Worm (Caenorhabditis elegans) whole organism, L4 larva: ENCODE measurements around the gene gsto-2.

Experiments used
- D1046.2 ChIP-seq: fragments of 200-800 bp; sonication (Bioruptor generic); IDR thresholded peaks from 2 replicates; pipeline ENCODE4 v1.3.6; 2022; ENCODE audit warnings: missing genetic modification characterization, missing compliant biosample characterization
- F37D6.2 ChIP-seq: sonication (generic microtip); optimal IDR thresholded peaks from 2 replicates; lab custom pipeline; 2016; ENCODE audit warnings: mild to moderate bottlenecking, missing genetic modification characterization, missing compliant biosample characterization
- F44E2.7 ChIP-seq: fragments of 200-800 bp; sonication (Bioruptor generic); IDR thresholded peaks from 2 replicates; pipeline ENCODE4 v2.1.2; 2022; ENCODE audit warnings: missing genetic modification characterization, missing compliant biosample characterization
- F49E8.2 ChIP-seq: sonication (generic microtip); optimal IDR thresholded peaks from 2 replicates; lab custom pipeline; 2016; ENCODE audit warnings: missing compliant biosample characterization, mild to moderate bottlenecking, missing genetic modification characterization, borderline replicate concordance
- T26A8.4 ChIP-seq: fragments of 200-800 bp; sonication (Bioruptor generic); IDR thresholded peaks from 2 replicates; pipeline ENCODE4 v1.3.6; 2022; ENCODE audit warnings: missing genetic modification characterization, missing compliant biosample characterization
- Y48G9A.11 ChIP-seq: fragments of 200-800 bp; sonication (Bioruptor generic); IDR thresholded peaks from 2 replicates; pipeline ENCODE4 v1.3.6; 2022; ENCODE audit warnings: missing genetic modification reagents, missing genetic modification characterization, missing compliant biosample characterization
- ZK337.2 ChIP-seq: fragments of 200-800 bp; sonication (Bioruptor generic); IDR thresholded peaks from 2 replicates; pipeline ENCODE4 v1.3.6; 2022; ENCODE audit warnings: missing genetic modification reagents, missing genetic modification characterization, missing compliant biosample characterization
- aha-1 ChIP-seq: fragments of 150-350 bp; peaks from one replicate; lab custom pipeline; 2014; ENCODE audit warnings: missing biosample characterization, missing genetic modification characterization
- attf-4 ChIP-seq: sonication (generic microtip); optimal IDR thresholded peaks from 3 replicates; lab custom pipeline; 2017; ENCODE audit warnings: missing biosample characterization, missing genetic modification characterization
- ceh-32 ChIP-seq: sonication (generic microtip); optimal IDR thresholded peaks from 2 replicates; lab custom pipeline; 2016; ENCODE audit warnings: mild to moderate bottlenecking, missing genetic modification characterization, missing compliant biosample characterization; ENCODE audit not compliant: poor library complexity
- ces-1 ChIP-seq: fragments of 150-350 bp; sonication (generic microtip); optimal IDR thresholded peaks from 4 replicates; lab custom pipeline; 2014; ENCODE audit warnings: missing biosample characterization, missing genetic modification reagents, missing genetic modification characterization
- daf-12 ChIP-seq: fragments of 150-350 bp; optimal IDR thresholded peaks from 2 replicates; lab custom pipeline; 2014; ENCODE audit warnings: missing biosample characterization, missing genetic modification reagents, missing genetic modification characterization
- daf-16 ChIP-seq, 3 experiments: sonication (generic microtip); optimal IDR thresholded peaks; 2 replicates each; lab custom pipeline; 2016 to 2017; ENCODE audit warnings: missing genetic modification characterization in 3 of 3, missing genetic modification reagents in 3 of 3, mild to moderate bottlenecking in 2 of 3, missing compliant biosample characterization in 2 of 3, missing biosample characterization in 1 of 3, moderate library complexity in 1 of 3
- dmd-9 ChIP-seq: fragments of 200-800 bp; sonication (Bioruptor generic); IDR thresholded peaks from 2 replicates; pipeline ENCODE4 v1.3.6; 2022; ENCODE audit warnings: missing genetic modification reagents, missing genetic modification characterization, missing compliant biosample characterization
- duxl-1 ChIP-seq: sonication (generic microtip); optimal IDR thresholded peaks from 2 replicates; lab custom pipeline; 2016; ENCODE audit warnings: mild to moderate bottlenecking, missing genetic modification characterization, moderate library complexity, missing compliant biosample characterization; ENCODE audit not compliant: poor library complexity
- dve-1 ChIP-seq: sonication (generic microtip); optimal IDR thresholded peaks from 2 replicates; lab custom pipeline; 2017; ENCODE audit warnings: antibody characterized with exemption, mild to moderate bottlenecking, missing genetic modification characterization, missing compliant biosample characterization; ENCODE audit not compliant: insufficient read depth
- fos-1 ChIP-seq: fragments of 150-350 bp; optimal IDR thresholded peaks from 2 replicates; lab custom pipeline; 2014; ENCODE audit warnings: missing biosample characterization, missing genetic modification characterization
- gei-8 ChIP-seq: fragments of 200-800 bp; sonication (Bioruptor generic); optimal IDR thresholded peaks from 2 replicates; lab custom pipeline; 2018; ENCODE audit warnings: mild to moderate bottlenecking, missing genetic modification characterization, missing compliant biosample characterization
- hlh-11 ChIP-seq: fragments of 200-800 bp; sonication (Bioruptor generic); optimal IDR thresholded peaks from 2 replicates; lab custom pipeline; 2018; ENCODE audit warnings: mild to moderate bottlenecking, missing genetic modification characterization, missing compliant biosample characterization
- hmg-1.1 ChIP-seq: fragments of 200-800 bp; sonication (Bioruptor generic); IDR thresholded peaks from 2 replicates; pipeline ENCODE4 v1.3.6; 2022; ENCODE audit warnings: missing genetic modification reagents, missing genetic modification characterization, missing compliant biosample characterization
- lin-13 ChIP-seq: fragments of 150-350 bp; optimal IDR thresholded peaks from 2 replicates; lab custom pipeline; 2014; ENCODE audit warnings: missing biosample characterization, missing genetic modification reagents, missing genetic modification characterization
- lin-38 ChIP-seq: fragments of 200-800 bp; sonication (Bioruptor generic); IDR thresholded peaks from 2 replicates; pipeline ENCODE4 v1.3.6; 2022; ENCODE audit warnings: missing genetic modification reagents, missing genetic modification characterization, missing compliant biosample characterization
- lin-39 ChIP-seq: fragments of 150-350 bp; optimal IDR thresholded peaks from 2 replicates; lab custom pipeline; 2014; ENCODE audit warnings: missing biosample characterization, missing genetic modification reagents, missing genetic modification characterization
- madf-5 ChIP-seq, 2 experiments: fragments of 200-800 bp; sonication (Bioruptor generic); IDR thresholded peaks; 2 replicates each; pipeline ENCODE4 v1.3.6; 2022; ENCODE audit warnings: missing compliant biosample characterization in 2 of 2, missing genetic modification characterization in 2 of 2
- mep-1 ChIP-seq: fragments of 150-350 bp; sonication (generic microtip); optimal IDR thresholded peaks from 3 replicates; lab custom pipeline; 2014; ENCODE audit warnings: missing biosample characterization, missing genetic modification characterization
- mes-2 ChIP-seq: sonication (generic microtip); optimal IDR thresholded peaks from 2 replicates; lab custom pipeline; 2016; ENCODE audit warnings: missing genotype, mild to moderate bottlenecking, missing genetic modification characterization, missing compliant biosample characterization; ENCODE audit not compliant: poor library complexity, severe bottlenecking
- mxl-2 ChIP-seq: fragments of 200-800 bp; sonication (Bioruptor generic); conservative IDR thresholded peaks from 2 replicates; pipeline ENCODE4 v1.3.6; 2022; ENCODE audit warnings: missing genetic modification reagents, missing genetic modification characterization, missing compliant biosample characterization
- nhr-10 ChIP-seq: fragments of 150-350 bp; optimal IDR thresholded peaks from 2 replicates; lab custom pipeline; 2014; ENCODE audit warnings: missing biosample characterization, missing genetic modification characterization
- nhr-102 ChIP-seq: sonication (generic microtip); optimal IDR thresholded peaks from 2 replicates; lab custom pipeline; 2016; ENCODE audit warnings: mild to moderate bottlenecking, missing genetic modification characterization, moderate library complexity, missing compliant biosample characterization
- nhr-11 ChIP-seq: fragments of 150-350 bp; optimal IDR thresholded peaks from 2 replicates; lab custom pipeline; 2014; ENCODE audit warnings: missing biosample characterization, missing genetic modification characterization
- nhr-25 ChIP-seq: sonication (generic microtip); optimal IDR thresholded peaks from 2 replicates; lab custom pipeline; 2017; ENCODE audit warnings: missing genetic modification characterization, mild to moderate bottlenecking, missing compliant biosample characterization, antibody characterized with exemption, moderate library complexity, borderline replicate concordance; ENCODE audit not compliant: insufficient read depth
- nhr-28 ChIP-seq: fragments of 150-350 bp; optimal IDR thresholded peaks from 2 replicates; lab custom pipeline; 2014; ENCODE audit warnings: missing biosample characterization, missing genetic modification characterization
- nhr-76 ChIP-seq: fragments of 150-350 bp; optimal IDR thresholded peaks from 2 replicates; lab custom pipeline; 2014; ENCODE audit warnings: missing biosample characterization, missing genetic modification characterization
- pha-4 ChIP-seq, 2 experiments: fragments of 150-350 bp in 1 of 2; fragments of 200-800 bp in 1 of 2; sonication (Bioruptor generic) in 1 of 2; IDR thresholded peaks in 1 of 2; optimal IDR thresholded peaks in 1 of 2; 2 replicates each; pipeline versions ENCODE4 v1.3.6 to Lab custom; 2014 to 2022; ENCODE audit warnings: missing genetic modification characterization in 2 of 2, missing genetic modification reagents in 2 of 2, missing biosample characterization in 1 of 2, missing compliant biosample characterization in 1 of 2
- pqm-1 ChIP-seq: sonication (generic microtip); optimal IDR thresholded peaks from 2 replicates; lab custom pipeline; 2017; ENCODE audit warnings: missing biosample characterization, missing genetic modification characterization
- rbr-2 ChIP-seq: sonication (generic microtip); optimal IDR thresholded peaks from 2 replicates; lab custom pipeline; 2016; ENCODE audit warnings: missing genotype, missing genetic modification characterization, missing compliant biosample characterization
- saeg-2 ChIP-seq: fragments of 200-800 bp; sonication (Bioruptor generic); IDR thresholded peaks from 2 replicates; pipeline ENCODE4 v1.3.6; 2022; ENCODE audit warnings: missing genetic modification reagents, missing genetic modification characterization, missing compliant biosample characterization
- set-16 ChIP-seq: fragments of 200-800 bp; sonication (Bioruptor generic); IDR thresholded peaks from 2 replicates; pipeline ENCODE4 v1.3.6; 2022; ENCODE audit warnings: missing genetic modification reagents, missing genetic modification characterization, missing compliant biosample characterization
- unc-62 ChIP-seq, 3 experiments: fragments of 150-350 bp in 1 of 3; sonication (generic microtip); optimal IDR thresholded peaks in 2 of 3; peaks in 1 of 3; 1 replicate in 1 of 3; 2 replicates in 2 of 3; lab custom pipeline; 2014 to 2017; ENCODE audit warnings: missing biosample characterization in 3 of 3, missing genetic modification characterization in 3 of 3, missing genetic modification reagents in 3 of 3, missing genotype in 1 of 3
- vab-7 ChIP-seq: fragments of 200-800 bp; sonication (Bioruptor generic); IDR thresholded peaks from 2 replicates; pipeline ENCODE4 v1.3.6; 2022; ENCODE audit warnings: missing genetic modification reagents, missing genetic modification characterization, missing compliant biosample characterization
- zfp-2 ChIP-seq: sonication (generic microtip); optimal IDR thresholded peaks from 2 replicates; lab custom pipeline; 2016; ENCODE audit warnings: mild to moderate bottlenecking, missing genetic modification characterization, missing compliant biosample characterization

Gene gsto-2

DNA sequence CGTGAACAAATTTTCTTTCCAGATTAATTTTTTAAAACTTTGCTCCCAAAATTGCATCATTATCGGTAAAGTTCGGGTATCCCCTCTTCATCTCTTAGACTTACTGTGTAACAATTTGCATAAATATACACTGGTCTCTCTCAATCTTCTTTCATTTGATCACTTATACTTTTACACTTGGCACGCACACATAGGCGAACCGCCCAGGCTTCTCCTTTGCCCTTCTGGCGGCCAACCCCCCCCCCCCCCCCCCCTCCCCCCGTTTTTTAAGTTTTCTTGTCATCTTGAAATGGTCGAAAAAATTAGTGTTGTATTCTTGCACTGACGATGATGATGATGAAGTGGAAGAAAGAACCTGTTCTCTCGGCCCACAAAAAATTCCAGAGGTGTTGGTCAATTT is 15.7 kb downstream of the gsto-2 start:
- TF ChIP-seq daf-16 (GFP tag; optimal IDR thresholded peaks at IDR 0.05; lab: Kevin White, UChicago) (no peak), daf-16 (tag; optimal IDR thresholded peaks at IDR 0.05; lab: Kevin White, UChicago) (no peak), set-16 (GFP tag; lab: Robert Waterston, UW) (peak; percentile 83; the same call in 1 of the 2 replicates)

DNA sequence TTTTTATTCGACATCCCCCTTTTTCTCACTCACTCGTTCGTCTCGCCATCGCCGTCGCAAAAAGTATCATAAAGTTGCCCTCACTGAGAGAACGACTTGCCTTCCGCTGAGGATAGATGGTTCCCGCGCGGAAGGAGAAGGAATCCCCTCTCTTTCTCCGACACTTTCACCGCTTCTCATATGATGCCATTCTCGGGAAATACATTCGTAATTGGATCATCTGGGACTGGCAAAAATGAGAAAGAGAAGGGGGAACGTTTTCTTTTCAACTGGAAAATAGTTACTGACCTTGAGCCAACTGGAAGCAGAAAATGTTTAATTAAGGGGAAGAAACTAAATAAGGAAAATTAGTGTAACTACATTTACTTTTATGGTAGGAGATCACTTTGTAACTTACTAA is 17.3 kb downstream of the gsto-2 start:
- TF ChIP-seq saeg-2 (GFP tag; lab: Robert Waterston, UW) = no peak
- TF ChIP-seq ceh-32 (tag; lab: Kevin White, UChicago) = no peak
- TF ChIP-seq ZK337.2 (GFP tag; lab: Robert Waterston, UW) = 0 out of 2 replicates have a peak, but pooled peaks have one; percentile 18
- TF ChIP-seq hlh-11 (tag; lab: Kevin White, UChicago) = peak; percentile 13

DNA sequence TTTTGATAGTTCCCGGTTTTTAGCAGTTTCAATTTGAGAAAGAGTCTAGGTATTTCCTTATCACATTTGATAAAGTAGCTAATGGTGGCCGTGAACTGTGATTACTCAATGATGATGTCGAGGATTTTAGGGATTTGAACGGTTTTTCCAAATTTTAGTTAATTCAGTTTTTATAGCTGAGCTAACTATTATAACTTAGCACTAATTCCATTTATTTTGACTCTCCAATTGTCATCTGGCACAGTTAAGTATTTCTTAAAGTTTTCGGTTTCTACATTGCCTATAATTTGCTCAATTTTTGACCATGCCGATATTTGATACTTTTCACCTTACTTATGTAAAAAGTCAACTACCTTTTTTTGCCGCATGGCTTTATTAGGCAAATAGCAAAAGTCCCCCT is 18.7 kb downstream of the gsto-2 start:
- no peak for TF ChIP-seq daf-16 (GFP tag; optimal IDR thresholded peaks at IDR 0.05; lab: Kevin White, UChicago)
- TF ChIP-seq daf-16 (tag; optimal IDR thresholded peaks at IDR 0.05; lab: Kevin White, UChicago) = no peak
- peak in 1 of 2 experiments; percentile 90 for TF ChIP-seq unc-62 (GFP tag; optimal IDR thresholded peaks at IDR 0.05 in 1 of 2; lab: Kevin White, UChicago)
- TF ChIP-seq unc-62 (tag; optimal IDR thresholded peaks at IDR 0.05; lab: Kevin White, UChicago) = no peak

DNA sequence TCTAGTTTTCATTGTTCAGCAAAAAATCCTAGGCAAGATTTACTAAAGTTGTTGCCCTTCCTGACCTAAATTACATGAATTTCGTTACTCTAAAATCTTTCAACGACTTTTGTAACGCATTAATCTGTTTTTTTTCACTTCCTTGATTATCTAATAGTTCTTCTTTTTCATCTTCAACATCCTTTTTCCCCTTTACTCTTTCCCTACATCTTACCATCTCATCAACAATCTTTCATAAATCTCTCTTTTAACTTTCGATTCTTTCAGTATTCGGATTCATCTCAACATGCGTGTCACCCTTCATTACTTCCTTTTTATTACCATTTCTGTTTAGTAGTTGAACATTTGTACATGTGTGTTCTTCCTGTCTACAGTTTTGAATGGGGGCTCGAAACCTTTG is 19.3 kb downstream of the gsto-2 start:
- no peak for TF ChIP-seq duxl-1 (tag; lab: Kevin White, UChicago)
- TF ChIP-seq mxl-2 = no peak
- no peak for TF ChIP-seq lin-13 (GFP tag; lab: Kevin White, UChicago)
- no peak for TF ChIP-seq attf-4 (tag; lab: Kevin White, UChicago)
- TF ChIP-seq zfp-2 (tag; lab: Kevin White, UChicago) = no peak
- no peak for TF ChIP-seq nhr-76 (tag; lab: Kevin White, UChicago)
- TF ChIP-seq set-16 (GFP tag; lab: Robert Waterston, UW) = no peak
- no peak for TF ChIP-seq madf-5 (GFP tag; IDR thresholded peaks at IDR 0.05; lab: Robert Waterston, UW)
- no peak for TF ChIP-seq F44E2.7 (GFP tag; lab: Robert Waterston, UW)
- TF ChIP-seq pha-4 (GFP tag; IDR thresholded peaks at IDR 0.05; lab: Robert Waterston, UW) = no peak
- no peak for TF ChIP-seq pha-4 (tag; optimal IDR thresholded peaks at IDR 0.05; lab: Kevin White, UChicago)
- no peak for TF ChIP-seq nhr-102 (tag; lab: Kevin White, UChicago)
- TF ChIP-seq mes-2 (tag; lab: Kevin White, UChicago) = no peak
- TF ChIP-seq nhr-10 = no peak
- TF ChIP-seq nhr-11 (tag; lab: Kevin White, UChicago) = no peak
- no peak for TF ChIP-seq D1046.2
- no peak for TF ChIP-seq Y48G9A.11 (GFP tag; lab: Robert Waterston, UW)
- no peak for TF ChIP-seq gei-8 (GFP tag; lab: Kevin White, UChicago)
- TF ChIP-seq F49E8.2 (tag; lab: Kevin White, UChicago) = no peak
- TF ChIP-seq fos-1 = no peak
- TF ChIP-seq T26A8.4 (GFP tag; lab: Robert Waterston, UW) = no peak

DNA sequence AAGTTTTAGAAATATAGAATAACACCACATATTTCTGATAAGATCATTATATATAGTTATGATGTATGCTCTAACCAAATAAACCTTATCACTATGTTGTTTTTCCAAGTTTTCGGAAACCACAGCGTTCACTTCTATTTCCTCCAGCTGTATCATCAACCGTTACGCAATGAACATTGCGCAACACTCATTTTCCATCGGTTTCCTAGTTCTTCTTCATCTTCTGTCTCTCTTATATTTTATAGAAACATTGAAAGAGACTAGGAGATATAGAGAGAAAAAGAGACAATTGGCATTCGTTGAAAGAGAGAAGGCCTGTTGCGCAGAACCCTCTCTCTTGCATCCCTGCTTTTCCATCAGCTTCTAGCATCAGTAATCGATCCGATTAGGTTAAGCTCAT is 19.7 kb downstream of the gsto-2 start:
- TF ChIP-seq nhr-25 (tag; lab: Kevin White, UChicago) = no peak
- TF ChIP-seq nhr-28 = peak; percentile 18
- TF ChIP-seq T26A8.4 (GFP tag; lab: Robert Waterston, UW) = no peak
- no peak for TF ChIP-seq nhr-76 (tag; lab: Kevin White, UChicago)
- TF ChIP-seq daf-12 (tag; lab: Kevin White, UChicago) = no peak
- TF ChIP-seq hmg-1.1 (GFP tag; lab: Robert Waterston, UW) = no peak
- no peak for TF ChIP-seq dve-1 (tag; lab: Kevin White, UChicago)
- no peak for TF ChIP-seq lin-38 (GFP tag; lab: Robert Waterston, UW)
- no peak for TF ChIP-seq dmd-9
- no peak for TF ChIP-seq lin-39 (tag; lab: Kevin White, UChicago)
- no peak for TF ChIP-seq ces-1
- TF ChIP-seq mep-1 (tag; lab: Kevin White, UChicago) = no peak
- TF ChIP-seq aha-1 (tag; lab: Kevin White, UChicago) = peak; percentile 84
- TF ChIP-seq F37D6.2 (tag; lab: Kevin White, UChicago) = no peak
- no peak for TF ChIP-seq rbr-2
- no peak for TF ChIP-seq pqm-1 (tag; lab: Kevin White, UChicago)
- TF ChIP-seq vab-7 (GFP tag; lab: Robert Waterston, UW) = no peak
